Fruit fly (Drosophila melanogaster): Measurements from ENCODE around the gene CG10347.

Gene CG10347

DNA sequence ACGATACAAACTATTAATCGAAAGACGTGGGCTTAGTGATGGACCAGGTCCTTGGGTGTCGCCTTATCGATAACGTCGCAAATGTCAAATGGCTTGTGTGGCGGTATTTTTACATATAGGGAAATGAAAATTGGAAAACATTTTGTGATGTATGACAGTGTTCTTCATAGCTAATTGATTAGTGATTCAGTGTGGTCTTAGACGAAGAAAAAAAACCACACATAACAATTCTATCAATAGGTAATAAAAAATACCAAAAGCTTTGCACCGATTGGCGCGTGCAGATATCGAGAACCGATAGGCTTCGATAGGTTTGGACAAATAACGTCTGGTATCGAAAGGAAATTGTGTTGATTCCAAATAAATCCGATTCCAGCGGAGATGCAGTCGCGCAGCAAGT is 14.1 kb upstream of the CG10347 start, which contains the start of the genes Nrd1 and CG1847:
Gene Nrd1 (minus strand): TSS at position 28 of the 400 bp plus-strand sequence.
Gene CG1847 (plus strand): TSS at position 305 of the 400 bp plus-strand sequence.
- TF ChIP-seq CG17801 (GFP tag; optimal IDR thresholded peaks at IDR 0.05; ENCODE audit: partially characterized antibody), result no peak

dm6 chrX:11858439-11858813 is 3.7 kb upstream of the CG10347 start:
- no peak for TF ChIP-seq CG17801 (GFP tag; optimal IDR thresholded peaks at IDR 0.05; ENCODE audit: partially characterized antibody)

dm6 chrX:11857522-11858438 is 3.0 kb upstream of the CG10347 start:
- peak; percentile 93 for TF ChIP-seq CG17801 (GFP tag; optimal IDR thresholded peaks at IDR 0.05; ENCODE audit: partially characterized antibody)

DNA sequence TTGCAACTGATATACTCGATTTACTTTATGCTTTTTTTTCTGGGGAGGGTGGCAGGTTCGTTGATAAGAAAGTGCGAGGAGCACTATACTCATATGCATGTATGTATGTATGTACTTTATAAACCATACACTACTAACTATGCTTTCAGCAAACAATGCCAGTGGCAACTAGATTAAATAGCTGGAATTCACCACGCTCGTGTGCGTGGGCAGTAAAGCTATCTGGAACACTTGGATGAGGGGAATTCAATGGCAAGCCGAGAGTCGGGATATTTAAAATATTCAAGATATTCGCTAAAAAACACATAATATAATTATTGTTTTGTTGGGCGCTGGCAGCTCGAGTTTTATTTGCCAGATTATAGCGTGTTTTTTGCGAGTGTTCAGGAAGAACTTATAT is 2.1 kb upstream of the CG10347 start:
- TF ChIP-seq CG17801 (GFP tag; optimal IDR thresholded peaks at IDR 0.05; ENCODE audit: partially characterized antibody), result no peak

DNA sequence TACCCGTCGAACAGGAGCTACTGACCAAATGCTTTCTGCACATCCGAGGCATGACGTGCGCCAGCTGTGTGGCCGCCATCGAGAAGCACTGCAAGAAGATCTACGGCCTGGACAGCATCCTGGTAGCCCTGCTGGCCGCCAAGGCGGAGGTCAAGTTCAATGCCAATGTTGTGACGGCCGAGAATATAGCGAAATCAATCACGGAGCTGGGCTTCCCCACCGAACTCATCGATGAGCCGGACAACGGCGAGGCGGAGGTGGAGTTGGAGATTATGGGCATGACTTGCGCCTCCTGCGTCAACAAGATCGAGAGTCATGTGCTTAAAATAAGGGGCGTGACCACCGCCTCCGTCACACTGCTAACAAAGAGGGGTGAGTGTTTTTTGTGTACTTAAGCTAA is 1.2 kb upstream of the CG10347 start:
- no peak for TF ChIP-seq CG17801 (GFP tag; optimal IDR thresholded peaks at IDR 0.05; ENCODE audit: partially characterized antibody)

DNA sequence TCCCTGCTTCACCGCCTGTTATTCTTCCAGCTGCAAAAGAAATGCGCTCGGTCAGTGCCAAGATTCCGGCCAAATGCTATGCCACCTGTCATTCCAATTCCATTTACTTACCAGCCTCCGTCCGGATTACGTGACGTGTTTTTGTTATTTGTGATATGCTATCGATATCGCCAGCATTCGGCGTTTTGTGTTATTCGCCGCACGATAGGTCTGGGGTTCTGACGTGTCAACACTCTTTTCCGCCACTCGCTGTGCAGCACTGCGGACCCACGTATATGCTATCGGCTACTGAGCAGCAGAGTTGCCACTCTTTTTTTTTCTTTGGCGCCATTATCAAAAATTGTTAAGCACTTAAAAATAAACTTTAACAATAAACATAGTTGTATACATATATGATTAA is 2.4 kb downstream of the CG10347 start, which contains the start of gene p24-1:
Gene p24-1 (minus strand): TSS at position 221 of the 400 bp plus-strand sequence.
- peak; percentile 66 for TF ChIP-seq CG17801 (GFP tag; optimal IDR thresholded peaks at IDR 0.05; ENCODE audit: partially characterized antibody)

- no peak for TF ChIP-seq CG17801 (GFP tag; optimal IDR thresholded peaks at IDR 0.05; ENCODE audit: partially characterized antibody)
These were observed 5.5 kb downstream of the CG10347 start for dm6 chrX:11849267-11849666.

DNA sequence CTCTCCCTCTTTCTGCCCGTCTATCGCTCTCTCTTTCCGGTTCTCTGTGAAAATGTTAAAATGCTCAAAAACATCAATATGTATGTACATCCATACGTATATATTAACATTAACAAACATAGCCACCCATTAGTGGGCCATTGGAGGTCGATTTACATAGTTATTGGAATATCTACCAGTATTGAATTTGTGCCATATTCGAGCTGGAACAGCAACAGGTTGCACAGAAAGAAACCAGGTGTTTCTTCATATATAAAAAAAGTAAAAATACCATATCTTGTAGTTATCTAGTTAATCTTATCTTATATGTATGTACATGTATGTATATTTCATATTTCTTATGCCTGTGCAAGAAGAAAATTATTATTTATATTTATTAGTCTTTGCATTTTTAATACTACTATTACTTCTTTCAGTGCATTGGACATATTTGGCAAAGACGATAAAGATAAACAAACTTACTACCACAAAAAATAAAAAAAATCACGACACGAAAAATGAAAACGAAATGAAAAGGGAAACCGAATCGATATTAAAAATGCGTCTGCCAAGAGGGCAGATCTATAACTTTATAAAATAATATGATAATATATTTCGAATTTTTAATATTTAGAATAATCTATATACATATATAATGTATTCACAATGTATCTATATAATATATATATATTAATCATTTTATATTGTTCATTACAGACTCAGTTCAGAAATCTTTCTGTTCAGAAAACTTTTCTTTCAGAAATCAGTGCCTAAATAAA is 6.0 kb downstream of the CG10347 start:
- no peak for TF ChIP-seq CG17801 (GFP tag; optimal IDR thresholded peaks at IDR 0.05; ENCODE audit: partially characterized antibody)

dm6 chrX:11846049-11846718 is 8.5 kb downstream of the CG10347 start, which contains the start of gene CG15740:
Gene CG15740, minus strand, starts transcription at chrX:11846099.
- no peak for TF ChIP-seq CG17801 (GFP tag; optimal IDR thresholded peaks at IDR 0.05; ENCODE audit: partially characterized antibody)

DNA sequence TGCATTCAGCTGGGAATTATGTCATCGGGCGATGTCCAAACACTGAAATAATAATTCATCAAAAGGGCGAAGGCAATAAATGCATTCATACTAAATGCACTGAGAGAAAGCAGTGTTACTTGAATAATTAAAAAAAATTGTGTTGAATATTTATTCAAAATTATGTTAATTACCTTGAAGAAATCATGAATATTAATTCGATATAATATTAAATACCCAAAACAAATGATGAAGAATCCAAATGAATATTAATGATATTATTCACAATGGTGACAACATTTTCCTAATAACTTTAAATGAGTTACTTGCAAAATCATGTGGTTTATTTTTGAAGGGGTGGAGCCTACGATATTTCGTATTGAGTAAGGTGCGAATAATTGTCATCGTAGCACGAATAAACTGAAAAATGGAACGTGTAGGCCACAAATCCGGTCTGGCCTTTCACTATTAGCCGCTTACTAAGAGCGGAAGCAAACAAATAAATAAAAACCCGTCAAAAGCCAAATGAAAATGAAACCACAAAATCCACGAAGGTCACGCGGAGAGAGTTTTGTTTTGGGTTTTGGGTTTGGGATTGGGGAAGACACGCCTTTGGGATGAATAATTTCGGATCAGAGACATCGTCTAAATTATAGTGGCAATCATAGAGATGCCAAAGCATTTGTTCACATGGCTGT is 12.9 kb downstream of the CG10347 start:
- TF ChIP-seq CG17801 (GFP tag; optimal IDR thresholded peaks at IDR 0.05; ENCODE audit: partially characterized antibody), result no peak

- TF ChIP-seq CG17801 (GFP tag; optimal IDR thresholded peaks at IDR 0.05; ENCODE audit: partially characterized antibody), result no peak
These were observed 15.4 kb downstream of the CG10347 start, which contains the start of gene Cyp28c1 for dm6 chrX:11839308-11839707. Gene Cyp28c1, plus strand, starts transcription at chrX:11839608.

dm6 chrX:11837926-11838325 is 16.8 kb downstream of the CG10347 start, which contains the start of gene CG15741:
Gene CG15741, minus strand, starts transcription at chrX:11838026.
- TF ChIP-seq CG17801 (GFP tag; optimal IDR thresholded peaks at IDR 0.05; ENCODE audit: partially characterized antibody), result no peak

- TF ChIP-seq CG17801 (GFP tag; optimal IDR thresholded peaks at IDR 0.05; ENCODE audit: partially characterized antibody), result no peak
These were observed 26.3 kb downstream of the CG10347 start for dm6 chrX:11828336-11829007.

DNA sequence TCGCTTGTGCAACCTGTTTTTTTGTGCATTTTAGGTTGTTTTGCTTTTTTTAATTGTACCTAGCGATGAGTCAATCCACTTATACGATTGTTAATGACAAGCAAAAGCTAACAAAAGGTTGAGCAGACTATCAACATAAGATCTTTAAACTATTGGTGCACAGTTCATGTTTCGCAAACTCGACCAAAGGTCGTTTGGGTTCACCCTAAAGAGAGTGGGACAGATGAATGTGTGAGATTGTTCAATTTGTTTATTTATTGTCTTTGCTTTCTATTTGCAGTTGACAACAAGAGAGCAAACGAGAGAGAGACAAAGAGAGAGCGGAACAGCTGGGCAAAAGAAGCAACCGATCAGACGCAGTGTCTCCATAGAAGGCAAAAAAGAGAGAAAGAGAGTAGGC is 31.7 kb downstream of the CG10347 start:
- peak; percentile 83 for TF ChIP-seq CG17801 (GFP tag; optimal IDR thresholded peaks at IDR 0.05; ENCODE audit: partially characterized antibody)

All from ovary, adult (tissue).